Fruit fly (Drosophila melanogaster) whole organism, embryonic: ENCODE measurements around the gene CG31650.

ENCODE experiments used
- Bteb2 ChIP-seq: fragments of 200-800 bp; sonication (Bioruptor generic); optimal IDR thresholded peaks from 2 replicates; lab custom pipeline; 2016; ENCODE audit warnings: missing biosample characterization, missing genetic modification characterization
- CG10147 ChIP-seq: fragments of 200-800 bp; sonication (Bioruptor generic); optimal IDR thresholded peaks from 2 replicates; lab custom pipeline; 2019; ENCODE audit warnings: missing biosample characterization, mild to moderate bottlenecking, missing genetic modification characterization, moderate library complexity
- CG10321 ChIP-seq: fragments of 200-800 bp; sonication (Bioruptor generic); IDR thresholded peaks from 2 replicates; pipeline ENCODE4 v1.3.6; 2022; ENCODE audit warnings: missing biosample characterization, missing genetic modification characterization
- CG13123 ChIP-seq: fragments of 200-800 bp; sonication (Bioruptor generic); optimal IDR thresholded peaks from 2 replicates; lab custom pipeline; 2016; ENCODE audit warnings: missing biosample characterization, missing genetic modification characterization
- CG13287 ChIP-seq: fragments of 200-800 bp; sonication (Bioruptor generic); IDR thresholded peaks from 2 replicates; pipeline ENCODE4 v1.3.6; 2022; ENCODE audit warnings: missing biosample characterization, missing genetic modification characterization; ENCODE audit not compliant: partially characterized antibody
- CG13624 ChIP-seq: fragments of 200-800 bp; sonication (Bioruptor generic); optimal IDR thresholded peaks from 2 replicates; lab custom pipeline; 2016; ENCODE audit warnings: missing biosample characterization, missing genetic modification characterization
- CG16863 ChIP-seq: fragments of 200-800 bp; sonication (Bioruptor generic); optimal IDR thresholded peaks from 3 replicates; lab custom pipeline; 2016; ENCODE audit warnings: missing biosample characterization, missing genetic modification characterization
- CG17802 ChIP-seq: fragments of 200-800 bp; sonication (Bioruptor generic); optimal IDR thresholded peaks from 2 replicates; lab custom pipeline; 2018; ENCODE audit warnings: missing biosample characterization, mild to moderate bottlenecking, missing genetic modification characterization, moderate library complexity
- CG1832 ChIP-seq: fragments of 200-800 bp; sonication (Bioruptor generic); optimal IDR thresholded peaks from 2 replicates; lab custom pipeline; 2017; ENCODE audit warnings: missing biosample characterization, mild to moderate bottlenecking, missing genetic modification characterization, inconsistent platforms
- CG18476 ChIP-seq: fragments of 200-800 bp; sonication (Bioruptor generic); optimal IDR thresholded peaks from 2 replicates; lab custom pipeline; 2016; ENCODE audit warnings: missing biosample characterization, mild to moderate bottlenecking, missing genetic modification characterization
- CG2199 ChIP-seq: fragments of 200-800 bp; sonication (Bioruptor generic); IDR thresholded peaks from 3 replicates; pipeline ENCODE4 v1.3.6; 2022; ENCODE audit warnings: missing biosample characterization, missing genetic modification characterization
- CG31388 ChIP-seq: fragments of 200-800 bp; sonication (Bioruptor generic); optimal IDR thresholded peaks from 2 replicates; lab custom pipeline; 2016; ENCODE audit warnings: missing biosample characterization, missing genetic modification characterization
- CG32532 ChIP-seq: fragments of 200-800 bp; sonication (Bioruptor generic); IDR thresholded peaks from 2 replicates; pipeline ENCODE4 v1.3.6; 2022; ENCODE audit warnings: missing biosample characterization, missing genetic modification characterization
- CG3995 ChIP-seq: fragments of 200-800 bp; sonication (Bioruptor generic); optimal IDR thresholded peaks from 3 replicates; lab custom pipeline; 2016; ENCODE audit warnings: missing biosample characterization, missing genetic modification characterization
- CG4730 ChIP-seq: fragments of 200-800 bp; sonication (Bioruptor generic); IDR thresholded peaks from 2 replicates; pipeline ENCODE4 v1.3.6; 2022; ENCODE audit warnings: missing biosample characterization, missing genetic modification characterization
- CG4820 ChIP-seq: fragments of 200-800 bp; sonication (Bioruptor generic); optimal IDR thresholded peaks from 3 replicates; lab custom pipeline; 2016; ENCODE audit warnings: missing biosample characterization, missing genetic modification characterization
- CG6791 ChIP-seq: fragments of 200-800 bp; sonication (Bioruptor generic); IDR thresholded peaks from 3 replicates; pipeline ENCODE4 v1.3.6; 2022; ENCODE audit warnings: missing biosample characterization, missing genetic modification characterization; ENCODE audit not compliant: partially characterized antibody
- CG9215 ChIP-seq: fragments of 200-800 bp; sonication (Bioruptor generic); IDR thresholded peaks from 2 replicates; pipeline ENCODE4 v1.3.6; 2022; ENCODE audit warnings: missing biosample characterization, missing genetic modification characterization
- ERR ChIP-seq: fragments of 200-800 bp; sonication (Bioruptor generic); optimal IDR thresholded peaks from 2 replicates; lab custom pipeline; 2016; ENCODE audit warnings: missing biosample characterization, missing genetic modification characterization
- Eip74EF ChIP-seq, 2 experiments: fragments of 200-800 bp in 1 of 2; fragments of >200 bp in 1 of 2; sonication (Bioruptor generic) in 1 of 2; optimal IDR thresholded peaks; 2 replicates each; lab custom pipeline; 2017 to 2019; ENCODE audit warnings: missing biosample characterization in 2 of 2, missing genetic modification characterization in 2 of 2, mild to moderate bottlenecking in 1 of 2, moderate library complexity in 1 of 2
- Hey ChIP-seq: fragments of 200-800 bp; sonication (Bioruptor generic); optimal IDR thresholded peaks from 3 replicates; lab custom pipeline; 2018; ENCODE audit warnings: missing biosample characterization, mild to moderate bottlenecking, missing genetic modification characterization
- HmgZ ChIP-seq: fragments of 200-800 bp; sonication (Bioruptor generic); optimal IDR thresholded peaks from 2 replicates; lab custom pipeline; 2018; ENCODE audit warnings: missing biosample characterization, mild to moderate bottlenecking, missing genetic modification characterization
- Lhr ChIP-seq: fragments of 200-800 bp; sonication (Bioruptor generic); optimal IDR thresholded peaks from 3 replicates; lab custom pipeline; 2017; ENCODE audit warnings: mild to moderate bottlenecking, missing biosample characterization, missing genetic modification reagents, missing genetic modification characterization
- NC2β ChIP-seq: fragments of 200-800 bp; sonication (Bioruptor generic); optimal IDR thresholded peaks from 2 replicates; lab custom pipeline; 2016; ENCODE audit warnings: missing biosample characterization, missing genetic modification characterization
- Nf-YC ChIP-seq: fragments of 200-800 bp; optimal IDR thresholded peaks from 3 replicates; lab custom pipeline; 2019; ENCODE audit warnings: missing biosample characterization, mild to moderate bottlenecking, missing genetic modification characterization, moderate library complexity
- Oli ChIP-seq: fragments of 200-800 bp; sonication (Bioruptor generic); optimal IDR thresholded peaks from 2 replicates; lab custom pipeline; 2018; ENCODE audit warnings: missing biosample characterization, mild to moderate bottlenecking, missing genetic modification characterization, moderate library complexity
- Optix ChIP-seq: fragments of 200-800 bp; sonication (Bioruptor generic); IDR thresholded peaks from 3 replicates; pipeline ENCODE4 v1.3.6; 2022; ENCODE audit warnings: missing biosample characterization, missing genetic modification characterization
- PHDP ChIP-seq: fragments of 200-800 bp; sonication (Bioruptor generic); optimal IDR thresholded peaks from 3 replicates; lab custom pipeline; 2018; ENCODE audit warnings: missing biosample characterization, mild to moderate bottlenecking, missing genetic modification characterization, moderate library complexity
- Sry-δ ChIP-seq: fragments of 200-800 bp; sonication (Bioruptor generic); optimal IDR thresholded peaks from 2 replicates; lab custom pipeline; 2016; ENCODE audit warnings: missing biosample characterization, missing genetic modification characterization
- Usf ChIP-seq: fragments of 200-800 bp; sonication (Bioruptor generic); optimal IDR thresholded peaks from 2 replicates; lab custom pipeline; 2017; ENCODE audit warnings: missing genotype, missing biosample characterization, missing genetic modification characterization
- Xrp1 ChIP-seq: fragments of 200-800 bp; sonication (Bioruptor generic); IDR thresholded peaks from 2 replicates; pipeline ENCODE4 v1.3.6; 2022; ENCODE audit warnings: missing biosample characterization, missing genetic modification characterization
- ab ChIP-seq: fragments of 200-800 bp; sonication (Bioruptor generic); optimal IDR thresholded peaks from 2 replicates; lab custom pipeline; 2016; ENCODE audit warnings: missing biosample characterization, missing genetic modification characterization
- btn ChIP-seq: fragments of 200-800 bp; sonication (Bioruptor generic); optimal IDR thresholded peaks from 2 replicates; lab custom pipeline; 2016; ENCODE audit warnings: missing biosample characterization, missing genetic modification characterization
- cas ChIP-seq: fragments of 200-800 bp; sonication (Bioruptor generic); IDR thresholded peaks from 2 replicates; pipeline ENCODE4 v1.3.6; 2022; ENCODE audit warnings: missing biosample characterization, missing genetic modification characterization
- croc ChIP-seq: fragments of 200-800 bp; sonication (Bioruptor generic); conservative IDR thresholded peaks from 3 replicates; pipeline ENCODE4 v1.3.6; 2022; ENCODE audit warnings: missing biosample characterization, missing genetic modification characterization
- eve ChIP-seq, 2 experiments: fragments of >200 bp; optimal IDR thresholded peaks; 2 replicates each; lab custom pipeline; 2017; ENCODE audit warnings: missing biosample characterization in 2 of 2, missing genetic modification characterization in 2 of 2
- exex ChIP-seq: fragments of 200-800 bp; sonication (Bioruptor generic); optimal IDR thresholded peaks from 4 replicates; lab custom pipeline; 2018; ENCODE audit warnings: missing biosample characterization, mild to moderate bottlenecking, missing genetic modification characterization, moderate library complexity
- fd96Cb ChIP-seq: fragments of 200-800 bp; sonication (Bioruptor generic); optimal IDR thresholded peaks from 2 replicates; lab custom pipeline; 2018; ENCODE audit warnings: missing biosample characterization, mild to moderate bottlenecking, missing genetic modification characterization, moderate library complexity
- grau ChIP-seq: fragments of 200-800 bp; optimal IDR thresholded peaks from 3 replicates; lab custom pipeline; 2019; ENCODE audit warnings: missing biosample characterization, mild to moderate bottlenecking, missing genetic modification characterization, moderate library complexity
- gsb-n ChIP-seq: fragments of 200-800 bp; sonication (Bioruptor generic); optimal IDR thresholded peaks from 3 replicates; lab custom pipeline; 2018; ENCODE audit warnings: missing biosample characterization, mild to moderate bottlenecking, missing genetic modification characterization
- hth ChIP-seq: fragments of >200 bp; optimal IDR thresholded peaks from 2 replicates; lab custom pipeline; 2017; ENCODE audit warnings: inconsistent platforms
- insv ChIP-seq, 2 experiments: fragments of 200-800 bp; sonication (Bioruptor generic); optimal IDR thresholded peaks; 3 replicates each; lab custom pipeline; 2016 to 2018; ENCODE audit warnings: missing biosample characterization in 2 of 2, missing genetic modification characterization in 2 of 2
- lola ChIP-seq, 3 experiments: fragments of >200 bp in 2 of 3; fragments of 200-800 bp in 1 of 3; sonication (Bioruptor generic) in 1 of 3; optimal IDR thresholded peaks; 2 replicates each; lab custom pipeline; 2017 to 2019; ENCODE audit warnings: missing biosample characterization in 3 of 3, missing genetic modification characterization in 3 of 3, mild to moderate bottlenecking in 1 of 3, moderate library complexity in 1 of 3
- pho ChIP-seq: fragments of 200-800 bp; sonication (Bioruptor generic); optimal IDR thresholded peaks from 2 replicates; lab custom pipeline; 2016; ENCODE audit warnings: missing biosample characterization, missing genetic modification characterization
- pnt ChIP-seq: fragments of 200-800 bp; sonication (Bioruptor generic); optimal IDR thresholded peaks from 3 replicates; lab custom pipeline; 2016; ENCODE audit warnings: missing biosample characterization, missing genetic modification characterization
- sima ChIP-seq: fragments of 200-800 bp; sonication (Bioruptor generic); optimal IDR thresholded peaks from 2 replicates; lab custom pipeline; 2016; ENCODE audit warnings: missing biosample characterization, missing genetic modification characterization
- stc ChIP-seq: fragments of 200-800 bp; sonication (Bioruptor generic); IDR thresholded peaks from 2 replicates; pipeline ENCODE4 v1.3.6; 2022; ENCODE audit warnings: missing biosample characterization, missing genetic modification characterization
- tll ChIP-seq, 2 experiments: fragments of 200-800 bp in 1 of 2; fragments of >200 bp in 1 of 2; sonication (Bioruptor generic) in 1 of 2; optimal IDR thresholded peaks; 2 replicates each; lab custom pipeline; 2017 to 2019; ENCODE audit warnings: missing biosample characterization in 2 of 2, missing genetic modification characterization in 2 of 2, mild to moderate bottlenecking in 1 of 2, moderate library complexity in 1 of 2
- z ChIP-seq: fragments of 200-800 bp; sonication (Bioruptor generic); IDR thresholded peaks from 3 replicates; pipeline ENCODE4 v1.3.6; 2022; ENCODE audit warnings: missing biosample characterization, missing genetic modification characterization
- zf30C ChIP-seq: fragments of 200-800 bp; sonication (Bioruptor generic); optimal IDR thresholded peaks from 3 replicates; lab custom pipeline; 2018; ENCODE audit warnings: missing biosample characterization, mild to moderate bottlenecking, missing genetic modification characterization

CG31650 gene

DNA sequence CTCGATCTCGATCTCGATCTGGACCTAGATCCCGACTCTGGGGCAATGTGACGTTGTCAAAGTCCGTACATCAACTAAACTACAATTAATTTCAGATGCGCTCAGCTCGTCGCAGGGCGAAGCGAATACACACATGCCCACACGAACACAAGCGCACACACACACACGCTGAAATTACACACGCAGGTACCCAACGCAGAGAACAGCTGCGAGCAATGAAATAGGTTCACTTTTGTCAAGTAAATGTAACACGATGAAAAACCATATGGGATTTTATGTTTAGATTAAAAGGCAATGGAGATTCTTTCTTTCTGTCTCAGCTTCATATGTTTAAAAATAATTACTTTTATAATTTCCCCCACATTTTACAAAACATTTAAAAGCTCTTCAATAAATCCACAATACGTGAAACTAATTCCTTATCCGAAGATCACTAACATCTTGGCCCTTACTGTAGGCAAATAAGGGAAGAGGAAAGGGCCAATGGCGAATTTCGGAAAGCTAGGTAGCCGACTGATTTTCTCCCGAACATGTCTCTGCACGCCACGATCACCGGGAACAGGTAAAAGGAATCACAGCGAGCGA is 44.1 kb downstream of the CG31650 start (continued):
- TF ChIP-seq CG2199 (GFP tag; lab: Robert Waterston, UW) (peak; percentile 7; the same call in 1 of the 3 replicates), tll (GFP tag; optimal IDR thresholded peaks at IDR 0.05; lab: Kevin White, UChicago) (peak in 1 of 2 experiments; percentile 73), hth (lab: Kevin White, UChicago) (no peak), Lhr (GFP tag; lab: Kevin White, UChicago) (peak; percentile 40), CG3995 (GFP tag; lab: Kevin White, UChicago) (peak; percentile 30), PHDP (tag; lab: Kevin White, UChicago) (peak; percentile 90), ab (GFP tag; lab: Kevin White, UChicago) (peak; percentile 66), Hey (tag; lab: Kevin White, UChicago) (peak; percentile 17), CG4820 (GFP tag; lab: Kevin White, UChicago) (peak; percentile 73), CG17802 (tag; lab: Kevin White, UChicago) (peak; percentile 33), fd96Cb (tag; lab: Kevin White, UChicago) (peak; percentile 80), Oli (tag; lab: Kevin White, UChicago) (peak; percentile 86), CG10321 (GFP tag; lab: Robert Waterston, UW) (no peak), Eip74EF (GFP tag; optimal IDR thresholded peaks at IDR 0.05; lab: Kevin White, UChicago) (peak in 1 of 2 experiments; percentile 75), stc (peak; percentile 73), CG4730 (GFP tag; lab: Robert Waterston, UW) (peak; percentile 69), cas (peak; percentile 70), CG13123 (peak; percentile 41), gsb-n (tag; lab: Kevin White, UChicago) (peak; percentile 73), insv (GFP tag; optimal IDR thresholded peaks at IDR 0.05; lab: Kevin White, UChicago) (peak in 1 of 2 experiments; percentile 47), Usf (peak; percentile 64), exex (tag; lab: Kevin White, UChicago) (peak; percentile 33), CG32532 (GFP tag; lab: Robert Waterston, UW) (peak; percentile 84), CG6791 (GFP tag; lab: Robert Waterston, UW) (peak; percentile 26; the same call in 1 of the 3 replicates), Bteb2 (GFP tag; lab: Kevin White, UChicago) (peak; percentile 59), Sry-δ (peak; percentile 20), z (no peak), sima (GFP tag; lab: Kevin White, UChicago) (no peak), CG18476 (peak; percentile 78), ERR (peak; percentile 54), NC2β (GFP tag; lab: Kevin White, UChicago) (peak; percentile 86), pnt (peak; percentile 73), Optix (GFP tag; lab: Robert Waterston, UW) (peak; percentile 56; the same call in 2 of the 3 replicates), eve (GFP tag; optimal IDR thresholded peaks at IDR 0.05; lab: Kevin White, UChicago) (peak in 1 of 2 experiments; percentile 85), Xrp1 (peak; percentile 92), CG13287 (GFP tag; lab: Robert Waterston, UW) (no peak), zf30C (GFP tag; lab: Kevin White, UChicago) (no peak), pho (GFP tag; lab: Kevin White, UChicago) (peak; percentile 48), Nf-YC (tag; lab: Kevin White, UChicago) (peak; percentile 81), grau (tag; lab: Kevin White, UChicago) (peak; percentile 68), CG9215 (GFP tag; lab: Robert Waterston, UW) (peak; percentile 64), HmgZ (peak; percentile 80), CG1832 (GFP tag; lab: Kevin White, UChicago) (no peak), croc (GFP tag; lab: Robert Waterston, UW) (peak; percentile 75), CG10147 (GFP tag; lab: Kevin White, UChicago) (peak; percentile 74), CG13624 (GFP tag; lab: Kevin White, UChicago) (peak; percentile 57), CG31388 (GFP tag; lab: Kevin White, UChicago) (no peak), CG16863 (GFP tag; lab: Kevin White, UChicago) (peak; percentile 64), btn (GFP tag; lab: Kevin White, UChicago) (no peak), lola (GFP tag; optimal IDR thresholded peaks at IDR 0.05; lab: Kevin White, UChicago) (peak in 1 of 3 experiments; percentile 94)
